Worm (Caenorhabditis elegans) whole organism, mixed stage, embryonic: ENCODE measurements around the gene lgc-54.
A peak's percentile ranks its signal among the peaks of the same experiment; 100 is the strongest.

Source experiments
- bed-3 ChIP-seq: fragments of 200-800 bp; sonication (Bioruptor generic); optimal IDR thresholded peaks from 3 replicates; lab custom pipeline; 2018; ENCODE audit warnings: mild to moderate bottlenecking, missing genetic modification characterization, moderate library complexity, missing compliant biosample characterization
- blmp-1 ChIP-seq: fragments of 150-350 bp; optimal IDR thresholded peaks from 2 replicates; lab custom pipeline; 2014; ENCODE audit warnings: missing biosample characterization, missing genetic modification characterization
- ceh-39 ChIP-seq: fragments of 150-350 bp; optimal IDR thresholded peaks from 2 replicates; lab custom pipeline; 2014; ENCODE audit warnings: missing biosample characterization, missing genetic modification characterization
- ceh-43 ChIP-seq: fragments of 200-800 bp; sonication (Bioruptor generic); optimal IDR thresholded peaks from 2 replicates; lab custom pipeline; 2018; ENCODE audit warnings: mild to moderate bottlenecking, missing genetic modification characterization, moderate library complexity, missing compliant biosample characterization
- ceh-83 ChIP-seq: fragments of 200-800 bp; sonication (Bioruptor generic); optimal IDR thresholded peaks from 2 replicates; lab custom pipeline; 2018; ENCODE audit warnings: mild to moderate bottlenecking, missing genetic modification characterization, missing compliant biosample characterization
- ces-1 ChIP-seq: fragments of 150-350 bp; optimal IDR thresholded peaks from 2 replicates; lab custom pipeline; 2014; ENCODE audit warnings: missing biosample characterization, missing genetic modification reagents, missing genetic modification characterization
- cnd-1 ChIP-seq: fragments of 200-800 bp; sonication (Bioruptor generic); optimal IDR thresholded peaks from 2 replicates; lab custom pipeline; 2018; ENCODE audit warnings: mild to moderate bottlenecking, missing genetic modification characterization, missing compliant biosample characterization
- drap-1 ChIP-seq: fragments of 200-800 bp; sonication (Bioruptor generic); optimal IDR thresholded peaks from 3 replicates; lab custom pipeline; 2018; ENCODE audit warnings: mild to moderate bottlenecking, missing genetic modification characterization, missing compliant biosample characterization
- elt-1 ChIP-seq: sonication (generic microtip); optimal IDR thresholded peaks from 2 replicates; lab custom pipeline; 2017; ENCODE audit warnings: missing genetic modification characterization, mild to moderate bottlenecking, missing compliant biosample characterization, antibody characterized with exemption, moderate library complexity, borderline replicate concordance; ENCODE audit not compliant: insufficient read depth
- elt-3 ChIP-seq: fragments of 150-350 bp; optimal IDR thresholded peaks from 2 replicates; lab custom pipeline; 2014; ENCODE audit warnings: missing biosample characterization, missing genetic modification characterization
- ham-2 ChIP-seq: fragments of 200-800 bp; sonication (Bioruptor generic); optimal IDR thresholded peaks from 2 replicates; lab custom pipeline; 2018; ENCODE audit warnings: mild to moderate bottlenecking, missing genetic modification characterization, missing compliant biosample characterization
- hlh-1 ChIP-seq: fragments of 150-350 bp; optimal IDR thresholded peaks from 2 replicates; lab custom pipeline; 2014; ENCODE audit warnings: missing biosample characterization, missing genetic modification reagents, missing genetic modification characterization
- lin-13 ChIP-seq: fragments of 150-350 bp; optimal IDR thresholded peaks from 2 replicates; lab custom pipeline; 2014; ENCODE audit warnings: missing biosample characterization, missing genetic modification characterization
- lsy-2 ChIP-seq: fragments of 150-350 bp; optimal IDR thresholded peaks from 2 replicates; lab custom pipeline; 2014; ENCODE audit warnings: missing biosample characterization, missing genetic modification characterization
- mab-5 ChIP-seq: fragments of 150-350 bp; optimal IDR thresholded peaks from 2 replicates; lab custom pipeline; 2014; ENCODE audit warnings: missing biosample characterization, missing genetic modification characterization
- mep-1 ChIP-seq: fragments of 150-350 bp; optimal IDR thresholded peaks from 2 replicates; lab custom pipeline; 2017; ENCODE audit warnings: missing biosample characterization, missing genetic modification reagents, missing genetic modification characterization, inconsistent platforms
- nhr-12 ChIP-seq: fragments of 150-350 bp; optimal IDR thresholded peaks from 2 replicates; lab custom pipeline; 2014; ENCODE audit warnings: missing biosample characterization, missing genetic modification characterization
- nhr-2 ChIP-seq: fragments of 150-350 bp; optimal IDR thresholded peaks from 2 replicates; lab custom pipeline; 2014; ENCODE audit warnings: missing biosample characterization, missing genetic modification characterization
- nhr-28 ChIP-seq: fragments of 150-350 bp; optimal IDR thresholded peaks from 2 replicates; lab custom pipeline; 2014; ENCODE audit warnings: missing biosample characterization, missing genetic modification characterization
- nhr-76 ChIP-seq: sonication (generic microtip); optimal IDR thresholded peaks from 2 replicates; lab custom pipeline; 2017; ENCODE audit warnings: missing biosample characterization, missing genetic modification characterization
- pha-4 ChIP-seq: fragments of 150-350 bp; optimal IDR thresholded peaks from 2 replicates; lab custom pipeline; 2018; ENCODE audit warnings: missing biosample characterization, missing genetic modification reagents, missing genetic modification characterization
- snpc-4 ChIP-seq: fragments of 150-350 bp; optimal IDR thresholded peaks from 2 replicates; lab custom pipeline; 2014; ENCODE audit warnings: missing biosample characterization, missing genetic modification characterization
- sptf-1 ChIP-seq: sonication (generic microtip); optimal IDR thresholded peaks from 2 replicates; lab custom pipeline; 2017; ENCODE audit warnings: mild to moderate bottlenecking, missing genetic modification characterization, moderate library complexity, missing compliant biosample characterization
- tbx-8 ChIP-seq: fragments of 200-800 bp; sonication (Bioruptor generic); optimal IDR thresholded peaks from 2 replicates; lab custom pipeline; 2018; ENCODE audit warnings: mild to moderate bottlenecking, missing genetic modification characterization, moderate library complexity, missing compliant biosample characterization
- unc-39 ChIP-seq: fragments of 150-350 bp; optimal IDR thresholded peaks from 2 replicates; lab custom pipeline; 2014; ENCODE audit warnings: missing biosample characterization, missing genetic modification characterization
- unc-62 ChIP-seq: fragments of 150-350 bp; optimal IDR thresholded peaks from 2 replicates; lab custom pipeline; 2014; ENCODE audit warnings: missing biosample characterization, missing genetic modification reagents, missing genetic modification characterization
- zip-8 ChIP-seq: fragments of 150-350 bp; optimal IDR thresholded peaks from 2 replicates; lab custom pipeline; 2014; ENCODE audit warnings: missing biosample characterization, missing genetic modification characterization
- ztf-11 ChIP-seq: fragments of 150-350 bp; optimal IDR thresholded peaks from 2 replicates; lab custom pipeline; 2014; ENCODE audit warnings: missing biosample characterization, missing genetic modification characterization

lgc-54 gene

ce11 chrV:6878559-6878958 lies 32.2 kb upstream of the lgc-54 start:
- TF ChIP-seq tbx-8 (GFP tag; lab: Kevin White, UChicago) (no peak), ceh-43 (GFP tag; lab: Kevin White, UChicago) (no peak), unc-39 (tag; lab: Kevin White, UChicago) (no peak), cnd-1 (tag; lab: Kevin White, UChicago) (no peak), lsy-2 (tag; lab: Kevin White, UChicago) (no peak), elt-1 (no peak)

ce11 chrV:6876763-6877515 lies 30.5 kb upstream of the lgc-54 start:
- TF ChIP-seq ham-2 (GFP tag; lab: Kevin White, UChicago) (peak; percentile 59), elt-1 (peak; percentile 75), nhr-28 (no peak), pha-4 (tag; lab: Kevin White, UChicago) (peak; percentile 0), ces-1 (GFP tag; lab: Kevin White, UChicago) (peak; percentile 16)

- no peak for TF ChIP-seq bed-3 (GFP tag; lab: Kevin White, UChicago)
- TF ChIP-seq ham-2 (GFP tag; lab: Kevin White, UChicago): no peak
- no peak for TF ChIP-seq zip-8 (tag; lab: Kevin White, UChicago)
- TF ChIP-seq elt-1: no peak
- no peak for TF ChIP-seq unc-62 (GFP tag; lab: Kevin White, UChicago)
- no peak for TF ChIP-seq mab-5
- TF ChIP-seq cnd-1 (tag; lab: Kevin White, UChicago): no peak
- no peak for TF ChIP-seq ceh-39 (tag; lab: Kevin White, UChicago)
- TF ChIP-seq blmp-1 (tag; lab: Kevin White, UChicago): no peak
- no peak for TF ChIP-seq tbx-8 (GFP tag; lab: Kevin White, UChicago)
Measured at ce11 chrV:6875795-6876194, 29.4 kb upstream of the lgc-54 start.

ce11 chrV:6874735-6875134 lies 28.3 kb upstream of the lgc-54 start:
- TF ChIP-seq hlh-1 (tag; lab: Kevin White, UChicago): peak; percentile 65
- no peak for TF ChIP-seq ceh-43 (GFP tag; lab: Kevin White, UChicago)
- no peak for TF ChIP-seq nhr-76 (tag; lab: Kevin White, UChicago)
- no peak for TF ChIP-seq elt-1
- peak; percentile 69 for TF ChIP-seq unc-62 (GFP tag; lab: Kevin White, UChicago)

ce11 chrV:6870004-6870403 lies 23.6 kb upstream of the lgc-54 start, which contains the start of gene frpr-18:
frpr-18 (plus strand) TSS chrV:6870304.
- TF ChIP-seq ztf-11 (no peak), blmp-1 (tag; lab: Kevin White, UChicago) (no peak), ceh-83 (GFP tag; lab: Kevin White, UChicago) (no peak), nhr-76 (tag; lab: Kevin White, UChicago) (no peak), ces-1 (GFP tag; lab: Kevin White, UChicago) (no peak), snpc-4 (tag; lab: Kevin White, UChicago) (no peak), drap-1 (GFP tag; lab: Kevin White, UChicago) (no peak), ham-2 (GFP tag; lab: Kevin White, UChicago) (no peak), elt-3 (no peak), cnd-1 (tag; lab: Kevin White, UChicago) (no peak), ceh-43 (GFP tag; lab: Kevin White, UChicago) (no peak), elt-1 (no peak), lsy-2 (tag; lab: Kevin White, UChicago) (no peak), unc-39 (tag; lab: Kevin White, UChicago) (no peak), bed-3 (GFP tag; lab: Kevin White, UChicago) (no peak), lin-13 (tag; lab: Kevin White, UChicago) (no peak)

ce11 chrV:6854711-6855110 lies 8.3 kb upstream of the lgc-54 start, which contains the start of gene gpa-10:
gpa-10 (minus strand) TSS chrV:6854811.
- TF ChIP-seq ceh-39 (tag; lab: Kevin White, UChicago) (no peak), sptf-1 (tag; lab: Kevin White, UChicago) (no peak), zip-8 (tag; lab: Kevin White, UChicago) (no peak), hlh-1 (tag; lab: Kevin White, UChicago) (no peak), elt-1 (no peak), nhr-76 (tag; lab: Kevin White, UChicago) (no peak), nhr-12 (no peak), drap-1 (GFP tag; lab: Kevin White, UChicago) (no peak), nhr-2 (tag; lab: Kevin White, UChicago) (no peak), mep-1 (no peak), pha-4 (tag; lab: Kevin White, UChicago) (no peak)
- TF ChIP-seq, all 35 proteins: peak for 0
